Worm (Caenorhabditis elegans): ENCODE data around the gene col-92.

DNA sequence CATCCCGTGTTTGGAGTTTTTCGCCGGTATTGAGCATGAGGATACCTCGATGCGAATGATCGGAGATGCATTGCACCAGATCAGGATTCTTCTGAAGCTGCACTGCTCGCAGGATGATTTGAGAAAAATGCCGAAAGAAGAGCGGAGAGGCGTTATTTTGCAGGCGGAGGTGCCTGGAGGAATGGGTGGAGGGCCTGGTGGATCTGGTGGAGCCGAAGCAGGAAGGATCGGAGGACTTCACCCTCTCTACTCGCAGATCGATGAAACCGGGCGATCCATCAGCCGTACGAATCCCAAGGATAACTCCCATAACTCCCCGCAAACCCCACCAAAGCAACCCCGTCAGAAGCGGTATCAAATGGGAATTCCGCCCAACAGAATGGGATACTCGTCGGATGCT is 43.9 kb downstream of the col-92 start:
- TF ChIP-seq nhr-237 (tag; optimal IDR thresholded peaks at IDR 0.05) (no peak), ceh-9 (tag; optimal IDR thresholded peaks at IDR 0.05) (no peak), elt-3 (tag; optimal IDR thresholded peaks at IDR 0.05) (no peak), ceh-82 (tag; optimal IDR thresholded peaks at IDR 0.05) (no peak), elt-2 (tag; optimal IDR thresholded peaks at IDR 0.05) (no peak), nhr-25 (tag; optimal IDR thresholded peaks at IDR 0.05) (no peak), nhr-11 (tag; optimal IDR thresholded peaks at IDR 0.05) (no peak), snpc-4 (tag; optimal IDR thresholded peaks at IDR 0.05) (no peak)

Measured in whole organism, L3 larva.